Worm (Caenorhabditis elegans) whole organism, L1 larva: ENCODE results near the gene H14A12.5.

ENCODE experiments used
- C16A3.4 ChIP-seq: fragments of 150-350 bp; optimal IDR thresholded peaks from 2 replicates; lab custom pipeline; 2014; ENCODE audit warnings: missing biosample characterization, missing genetic modification characterization
- C34B4.2 ChIP-seq: sonication (generic microtip); optimal IDR thresholded peaks from 2 replicates; lab custom pipeline; 2017; ENCODE audit warnings: mild to moderate bottlenecking, missing genetic modification characterization, missing compliant biosample characterization
- F16B12.6 ChIP-seq: fragments of 150-350 bp; optimal IDR thresholded peaks from 2 replicates; lab custom pipeline; 2014; ENCODE audit warnings: missing biosample characterization, missing genetic modification characterization
- alr-1 ChIP-seq: fragments of 200-800 bp; sonication (Bioruptor generic); optimal IDR thresholded peaks from 2 replicates; lab custom pipeline; 2018; ENCODE audit warnings: borderline replicate concordance, mild to moderate bottlenecking, missing genetic modification characterization, missing compliant biosample characterization
- ama-1 ChIP-seq: fragments of 150-350 bp; optimal IDR thresholded peaks from 2 replicates; lab custom pipeline; 2014
- blmp-1 ChIP-seq: fragments of 150-350 bp; optimal IDR thresholded peaks from 2 replicates; lab custom pipeline; 2014; ENCODE audit warnings: missing biosample characterization, missing genetic modification characterization
- ceh-63 ChIP-seq: fragments of 200-800 bp; sonication (Bioruptor generic); optimal IDR thresholded peaks from 2 replicates; lab custom pipeline; 2018; ENCODE audit warnings: mild to moderate bottlenecking, missing genetic modification characterization, missing compliant biosample characterization
- ces-1 ChIP-seq: fragments of 150-350 bp; optimal IDR thresholded peaks from 2 replicates; lab custom pipeline; 2014; ENCODE audit warnings: missing biosample characterization, missing genetic modification reagents, missing genetic modification characterization
- dsc-1 ChIP-seq: sonication (generic microtip); optimal IDR thresholded peaks from 2 replicates; lab custom pipeline; 2016; ENCODE audit warnings: mild to moderate bottlenecking, missing genetic modification characterization, missing compliant biosample characterization
- elt-3 ChIP-seq, 6 experiments: fragments of 150-350 bp in 1 of 6; sonication (generic microtip); optimal IDR thresholded peaks; 2 replicates each; lab custom pipeline; 2017 to 2018; ENCODE audit warnings: missing biosample characterization in 6 of 6, missing genetic modification characterization in 6 of 6, inconsistent platforms in 1 of 6
- fkh-4 ChIP-seq: sonication (generic microtip); optimal IDR thresholded peaks from 2 replicates; lab custom pipeline; 2016; ENCODE audit warnings: missing compliant biosample characterization, missing genetic modification characterization, borderline replicate concordance
- fkh-8 ChIP-seq: sonication (generic microtip); optimal IDR thresholded peaks from 2 replicates; lab custom pipeline; 2016; ENCODE audit warnings: mild to moderate bottlenecking, missing genetic modification characterization, missing compliant biosample characterization
- irx-1 ChIP-seq: sonication (generic microtip); optimal IDR thresholded peaks from 2 replicates; lab custom pipeline; 2016; ENCODE audit warnings: missing genetic modification characterization, missing compliant biosample characterization
- lin-13 ChIP-seq: fragments of 150-350 bp; optimal IDR thresholded peaks from 2 replicates; lab custom pipeline; 2014; ENCODE audit warnings: missing biosample characterization, missing genetic modification reagents, missing genetic modification characterization
- lin-35 ChIP-seq, 2 experiments: fragments of 150-350 bp; optimal IDR thresholded peaks; 2 replicates each; lab custom pipeline; 2014; ENCODE audit warnings: missing biosample characterization in 2 of 2, missing genetic modification characterization in 2 of 2, missing genetic modification reagents in 2 of 2
- lin-39 ChIP-seq: fragments of 150-350 bp; optimal IDR thresholded peaks from 2 replicates; lab custom pipeline; 2014; ENCODE audit warnings: missing biosample characterization, missing genetic modification reagents, missing genetic modification characterization
- mab-9 ChIP-seq: fragments of 200-800 bp; sonication (Bioruptor generic); IDR thresholded peaks from 2 replicates; pipeline ENCODE4 v1.3.6; 2022; ENCODE audit warnings: missing genetic modification reagents, missing genetic modification characterization, missing compliant biosample characterization
- mdl-1 ChIP-seq, 2 experiments: fragments of 150-350 bp; optimal IDR thresholded peaks; 2 replicates each; lab custom pipeline; 2014 to 2017; ENCODE audit warnings: missing biosample characterization in 2 of 2, missing genetic modification characterization in 2 of 2, inconsistent platforms in 1 of 2
- mep-1 ChIP-seq: fragments of 150-350 bp; optimal IDR thresholded peaks from 2 replicates; lab custom pipeline; 2014; ENCODE audit warnings: missing biosample characterization, missing genetic modification characterization
- nhr-12 ChIP-seq: sonication (generic microtip); optimal IDR thresholded peaks from 2 replicates; lab custom pipeline; 2017; ENCODE audit warnings: missing biosample characterization, missing genetic modification characterization
- nhr-19 ChIP-seq: fragments of 200-800 bp; sonication (Bioruptor generic); conservative IDR thresholded peaks from 2 replicates; pipeline ENCODE4 v1.3.6; 2022; ENCODE audit warnings: missing genetic modification characterization, missing compliant biosample characterization
- nhr-237 ChIP-seq: fragments of 150-350 bp; optimal IDR thresholded peaks from 2 replicates; lab custom pipeline; 2014; ENCODE audit warnings: missing biosample characterization, missing genetic modification characterization
- nhr-28 ChIP-seq: fragments of 150-350 bp; optimal IDR thresholded peaks from 2 replicates; lab custom pipeline; 2014; ENCODE audit warnings: missing biosample characterization, missing genetic modification characterization
- nhr-71 ChIP-seq: sonication (generic microtip); optimal IDR thresholded peaks from 2 replicates; lab custom pipeline; 2016; ENCODE audit warnings: mild to moderate bottlenecking, missing genetic modification characterization, moderate library complexity, missing compliant biosample characterization
- nhr-77 ChIP-seq: fragments of 150-350 bp; optimal IDR thresholded peaks from 2 replicates; lab custom pipeline; 2014; ENCODE audit warnings: missing biosample characterization, missing genetic modification characterization
- nhr-85 ChIP-seq: sonication (generic microtip); peaks from one replicate; lab custom pipeline; 2016; ENCODE audit warnings: missing genetic modification characterization, inconsistent platforms, missing compliant biosample characterization
- pag-3 ChIP-seq: sonication (generic microtip); optimal IDR thresholded peaks from 2 replicates; lab custom pipeline; 2017; ENCODE audit warnings: missing genetic modification characterization, mild to moderate bottlenecking, missing compliant biosample characterization, antibody characterized with exemption, borderline replicate concordance; ENCODE audit not compliant: insufficient read depth
- pax-3 ChIP-seq: fragments of 200-800 bp; sonication (Bioruptor generic); optimal IDR thresholded peaks from 2 replicates; lab custom pipeline; 2018; ENCODE audit warnings: mild to moderate bottlenecking, missing genetic modification characterization, moderate library complexity, missing compliant biosample characterization
- pqm-1 ChIP-seq: sonication (generic microtip); optimal IDR thresholded peaks from 3 replicates; lab custom pipeline; 2017; ENCODE audit warnings: missing biosample characterization, missing genetic modification characterization
- snpc-4 ChIP-seq: fragments of 150-350 bp; optimal IDR thresholded peaks from 2 replicates; lab custom pipeline; 2014; ENCODE audit warnings: missing biosample characterization, missing genetic modification characterization
- snu-23 ChIP-seq: sonication (generic microtip); optimal IDR thresholded peaks from 2 replicates; lab custom pipeline; 2016; ENCODE audit warnings: missing genetic modification characterization, missing compliant biosample characterization
- sptf-1 ChIP-seq: fragments of 150-350 bp; optimal IDR thresholded peaks from 2 replicates; lab custom pipeline; 2014; ENCODE audit warnings: missing biosample characterization, missing genetic modification characterization
- swsn-7 ChIP-seq: sonication (generic microtip); optimal IDR thresholded peaks from 2 replicates; lab custom pipeline; 2016; ENCODE audit warnings: missing genetic modification characterization, missing compliant biosample characterization
- tbx-2 ChIP-seq: sonication (generic microtip); optimal IDR thresholded peaks from 2 replicates; lab custom pipeline; 2016; ENCODE audit warnings: missing genetic modification characterization, missing compliant biosample characterization
- tlp-1 ChIP-seq: fragments of 150-350 bp; optimal IDR thresholded peaks from 2 replicates; lab custom pipeline; 2014; ENCODE audit warnings: missing biosample characterization, missing genetic modification characterization
- vab-15 ChIP-seq: sonication (generic microtip); optimal IDR thresholded peaks from 2 replicates; lab custom pipeline; 2017; ENCODE audit warnings: missing genotype, mild to moderate bottlenecking, missing genetic modification characterization, missing compliant biosample characterization
- zag-1 ChIP-seq: fragments of 150-350 bp; optimal IDR thresholded peaks from 2 replicates; lab custom pipeline; 2014; ENCODE audit warnings: missing biosample characterization, missing genetic modification characterization
- zip-4 ChIP-seq: fragments of 200-800 bp; sonication (Bioruptor generic); optimal IDR thresholded peaks from 2 replicates; lab custom pipeline; 2018; ENCODE audit warnings: mild to moderate bottlenecking, missing genetic modification characterization, moderate library complexity, missing compliant biosample characterization
- ztf-11 ChIP-seq, 2 experiments: sonication (generic microtip); optimal IDR thresholded peaks; 2 replicates each; lab custom pipeline; 2016 to 2017; ENCODE audit warnings: missing genetic modification characterization in 2 of 2, missing biosample characterization in 1 of 2, missing compliant biosample characterization in 1 of 2
- ztf-4 ChIP-seq: fragments of 150-350 bp; optimal IDR thresholded peaks from 2 replicates; lab custom pipeline; 2014; ENCODE audit warnings: missing biosample characterization, missing genetic modification characterization

The H14A12.5 gene

DNA sequence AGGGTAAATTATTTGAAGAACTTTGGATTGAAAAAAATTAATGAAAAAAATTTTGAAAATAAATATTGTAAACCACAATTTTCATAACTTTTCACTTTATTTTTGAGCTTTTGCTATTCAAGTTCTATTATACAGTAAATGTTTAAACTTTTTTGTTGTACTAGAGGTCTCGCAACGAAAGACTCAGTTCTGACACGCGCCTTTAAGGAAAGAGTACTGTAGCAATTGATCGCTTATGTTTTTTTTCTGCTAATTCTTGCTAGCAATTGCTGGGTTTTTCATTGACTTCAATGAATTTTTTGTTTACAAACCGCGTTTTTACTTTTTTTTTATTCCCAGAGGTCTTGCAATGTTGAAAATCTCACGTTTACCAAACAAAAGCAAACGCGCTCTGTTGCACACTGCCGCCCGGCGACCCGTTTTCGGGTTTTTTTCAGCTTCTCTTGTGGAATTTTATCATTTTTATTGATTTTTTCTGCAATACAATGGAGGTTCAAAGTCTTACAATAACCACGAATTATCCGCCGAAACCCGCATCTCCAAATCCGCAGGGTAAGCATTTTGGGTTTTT is 5.4 kb downstream of the H14A12.5 start, which contains the start of gene H14A12.3 (continued):
- TF ChIP-seq zip-4 (GFP tag; lab: Kevin White, UChicago) = no peak
- no peak for TF ChIP-seq lin-39 (tag; lab: Kevin White, UChicago)
- TF ChIP-seq nhr-28 (tag; lab: Kevin White, UChicago) = no peak
- TF ChIP-seq tbx-2 (tag; lab: Kevin White, UChicago) = no peak
- TF ChIP-seq nhr-12 = no peak
- peak in 1 of 2 experiments; percentile 37 for TF ChIP-seq lin-35 (GFP tag; optimal IDR thresholded peaks at IDR 0.05; lab: Kevin White, UChicago)
- TF ChIP-seq ztf-11 (tag; optimal IDR thresholded peaks at IDR 0.05; lab: Kevin White, UChicago) = no peak
- TF ChIP-seq ama-1 (lab: Kevin White, UChicago) = no peak
- TF ChIP-seq pag-3 (tag; lab: Kevin White, UChicago) = no peak
- TF ChIP-seq snu-23 (GFP tag; lab: Kevin White, UChicago) = peak; percentile 9
- TF ChIP-seq nhr-237 (tag; lab: Kevin White, UChicago) = no peak
- TF ChIP-seq tlp-1 (tag; lab: Kevin White, UChicago) = no peak
- peak; percentile 44 for TF ChIP-seq blmp-1
- TF ChIP-seq mdl-1 (tag; optimal IDR thresholded peaks at IDR 0.05; lab: Kevin White, UChicago) = no peak
- no peak for TF ChIP-seq vab-15 (tag; lab: Kevin White, UChicago)
- TF ChIP-seq nhr-19 = no peak
- TF ChIP-seq lin-13 (GFP tag; lab: Kevin White, UChicago) = no peak
- no peak for TF ChIP-seq swsn-7 (tag; lab: Kevin White, UChicago)
- TF ChIP-seq pqm-1 = no peak
- TF ChIP-seq ces-1 (GFP tag; lab: Kevin White, UChicago) = no peak
- no peak for TF ChIP-seq mab-9 (GFP tag; lab: Robert Waterston, UW)
- TF ChIP-seq zag-1 = no peak
- TF ChIP-seq F16B12.6 (tag; lab: Kevin White, UChicago) = no peak
- TF ChIP-seq pax-3 = no peak
- no peak for TF ChIP-seq snpc-4 (tag; lab: Kevin White, UChicago)
- TF ChIP-seq ztf-4 (tag; lab: Kevin White, UChicago) = no peak

ce11 chrIII:7462295-7462694 is 6.6 kb downstream of the H14A12.5 start, which contains the start of gene fipr-20:
Gene fipr-20, minus strand, starts transcription at chrIII:7462395.
- TF ChIP-seq C16A3.4 (tag; lab: Kevin White, UChicago) (no peak), nhr-85 (no peak), lin-39 (tag; lab: Kevin White, UChicago) (no peak), nhr-77 (tag; lab: Kevin White, UChicago) (no peak), fkh-4 (tag; lab: Kevin White, UChicago) (no peak), C34B4.2 (tag; lab: Kevin White, UChicago) (no peak), irx-1 (tag; lab: Kevin White, UChicago) (no peak), pag-3 (tag; lab: Kevin White, UChicago) (no peak), alr-1 (tag; lab: Kevin White, UChicago) (no peak), fkh-8 (tag; lab: Kevin White, UChicago) (no peak), vab-15 (tag; lab: Kevin White, UChicago) (no peak), elt-3 (tag; optimal IDR thresholded peaks at IDR 0.05; lab: Kevin White, UChicago) (no peak), F16B12.6 (tag; lab: Kevin White, UChicago) (no peak), ceh-63 (no peak), mep-1 (tag; lab: Kevin White, UChicago) (no peak), tlp-1 (tag; lab: Kevin White, UChicago) (no peak), nhr-71 (tag; lab: Kevin White, UChicago) (no peak), sptf-1 (tag; lab: Kevin White, UChicago) (no peak)

- TF ChIP-seq dsc-1 (tag; lab: Kevin White, UChicago) = peak; percentile 83
- TF ChIP-seq C34B4.2 (tag; lab: Kevin White, UChicago) = no peak
- TF ChIP-seq, all 84 proteins: peak for 1
These were observed 8.9 kb downstream of the H14A12.5 start, which contains the start of gene mls-1 for ce11 chrIII:7460018-7460417. Gene mls-1, plus strand, starts transcription at chrIII:7460341.
